Fruit fly (Drosophila melanogaster) whole organism, prepupa: ENCODE measurements around the gene CG7483.

ENCODE experiments used
- Blimp-1 ChIP-seq: fragments of 200-800 bp; sonication (Bioruptor generic); optimal IDR thresholded peaks from 3 replicates; lab custom pipeline; 2017; ENCODE audit warnings: missing biosample characterization, missing genetic modification characterization, mild to moderate bottlenecking, moderate library complexity, missing genetic modification reagents
- CG10669 ChIP-seq: fragments of 200-800 bp; sonication (Bioruptor generic); optimal IDR thresholded peaks from 3 replicates; lab custom pipeline; 2018; ENCODE audit warnings: missing biosample characterization, mild to moderate bottlenecking, missing genetic modification characterization, moderate library complexity
- CG11294 ChIP-seq: fragments of 200-800 bp; sonication (Bioruptor generic); IDR thresholded peaks from 2 replicates; pipeline ENCODE4 v1.3.6; 2022; ENCODE audit warnings: missing biosample characterization, missing genetic modification characterization
- CG11762 ChIP-seq: fragments of 200-800 bp; sonication (Bioruptor generic); optimal IDR thresholded peaks from 3 replicates; lab custom pipeline; 2016; ENCODE audit warnings: missing biosample characterization, missing genetic modification characterization; ENCODE audit not compliant: insufficient read depth
- CG1621 ChIP-seq: fragments of 200-800 bp; sonication (Bioruptor generic); optimal IDR thresholded peaks from 3 replicates; lab custom pipeline; 2018; ENCODE audit warnings: missing biosample characterization, mild to moderate bottlenecking, missing genetic modification characterization
- CG16779 ChIP-seq: fragments of 200-800 bp; sonication (Bioruptor generic); optimal IDR thresholded peaks from 3 replicates; lab custom pipeline; 2017; ENCODE audit warnings: missing biosample characterization, mild to moderate bottlenecking, missing genetic modification characterization
- CG3032 ChIP-seq: fragments of 200-800 bp; optimal IDR thresholded peaks from 2 replicates; lab custom pipeline; 2019; ENCODE audit warnings: missing biosample characterization, mild to moderate bottlenecking, missing genetic modification characterization, moderate library complexity
- CG31627 ChIP-seq: fragments of 200-800 bp; sonication (Bioruptor generic); optimal IDR thresholded peaks from 3 replicates; lab custom pipeline; 2016; ENCODE audit warnings: missing biosample characterization, missing genetic modification characterization
- CG32006 ChIP-seq: fragments of 200-800 bp; sonication (Bioruptor generic); optimal IDR thresholded peaks from 3 replicates; lab custom pipeline; 2017; ENCODE audit warnings: missing biosample characterization, mild to moderate bottlenecking, missing genetic modification characterization
- CG6163 ChIP-seq: fragments of 200-800 bp; sonication (Bioruptor generic); IDR thresholded peaks from 3 replicates; pipeline ENCODE4 v1.3.6; 2022; ENCODE audit warnings: missing biosample characterization, missing genetic modification characterization
- CG6276 ChIP-seq: fragments of 200-800 bp; sonication (Bioruptor generic); optimal IDR thresholded peaks from 2 replicates; lab custom pipeline; 2017; ENCODE audit warnings: missing biosample characterization, mild to moderate bottlenecking, missing genetic modification characterization
- CG6792 ChIP-seq: fragments of 200-800 bp; sonication (Bioruptor generic); optimal IDR thresholded peaks from 3 replicates; lab custom pipeline; 2016; ENCODE audit warnings: missing biosample characterization, missing genetic modification characterization
- CG6808 ChIP-seq: fragments of 200-800 bp; sonication (Bioruptor generic); optimal IDR thresholded peaks from 3 replicates; lab custom pipeline; 2017; ENCODE audit warnings: missing biosample characterization, missing genetic modification characterization, mild to moderate bottlenecking, moderate library complexity, missing genetic modification reagents
- CG7368 ChIP-seq: fragments of 200-800 bp; sonication (Bioruptor generic); optimal IDR thresholded peaks from 3 replicates; lab custom pipeline; 2016; ENCODE audit warnings: missing biosample characterization, missing genetic modification characterization
- CG8119 ChIP-seq: fragments of 200-800 bp; sonication (Bioruptor generic); IDR thresholded peaks from 3 replicates; pipeline ENCODE4 v1.3.6; 2022; ENCODE audit warnings: missing biosample characterization, missing genetic modification characterization
- CG9139 ChIP-seq: fragments of 200-800 bp; sonication (Bioruptor generic); optimal IDR thresholded peaks from 3 replicates; lab custom pipeline; 2017; ENCODE audit warnings: missing biosample characterization, mild to moderate bottlenecking, missing genetic modification characterization
- Eip75B ChIP-seq: fragments of 200-800 bp; sonication (Bioruptor generic); optimal IDR thresholded peaks from 3 replicates; lab custom pipeline; 2016; ENCODE audit warnings: missing biosample characterization, missing genetic modification characterization
- Eip78C ChIP-seq: fragments of 200-800 bp; sonication (Bioruptor generic); peaks from one replicate; lab custom pipeline; 2016; ENCODE audit warnings: missing biosample characterization, missing genetic modification characterization
- Eip93F ChIP-seq: fragments of 200-800 bp; sonication (Bioruptor generic); optimal IDR thresholded peaks from 2 replicates; lab custom pipeline; 2016; ENCODE audit warnings: missing biosample characterization, mild to moderate bottlenecking, missing genetic modification characterization
- Ets96B ChIP-seq: fragments of 200-800 bp; optimal IDR thresholded peaks from 2 replicates; lab custom pipeline; 2019; ENCODE audit warnings: missing biosample characterization, mild to moderate bottlenecking, missing genetic modification characterization, moderate library complexity
- Hr38 ChIP-seq: sonication (Bioruptor generic); optimal IDR thresholded peaks from 2 replicates; lab custom pipeline; 2016; ENCODE audit warnings: missing biosample characterization, missing genetic modification characterization
- Hr39 ChIP-seq: fragments of 200-800 bp; sonication (Bioruptor generic); optimal IDR thresholded peaks from 2 replicates; lab custom pipeline; 2016; ENCODE audit warnings: missing biosample characterization, missing genetic modification characterization
- Hr4 ChIP-seq: fragments of 200-800 bp; sonication (Bioruptor generic); optimal IDR thresholded peaks from 3 replicates; lab custom pipeline; 2016; ENCODE audit warnings: missing biosample characterization, missing genetic modification characterization
- Lpt ChIP-seq: fragments of 200-800 bp; sonication (Bioruptor generic); optimal IDR thresholded peaks from 3 replicates; lab custom pipeline; 2016; ENCODE audit warnings: missing biosample characterization, missing genetic modification characterization
- Met ChIP-seq: fragments of 200-800 bp; sonication (Bioruptor generic); optimal IDR thresholded peaks from 3 replicates; lab custom pipeline; 2016; ENCODE audit warnings: missing biosample characterization, missing genetic modification characterization
- OdsH ChIP-seq: fragments of 200-800 bp; sonication (Bioruptor generic); optimal IDR thresholded peaks from 3 replicates; lab custom pipeline; 2016; ENCODE audit warnings: missing biosample characterization, missing genetic modification characterization
- Sox14 ChIP-seq: fragments of 200-800 bp; sonication (Bioruptor generic); optimal IDR thresholded peaks from 3 replicates; lab custom pipeline; 2016; ENCODE audit warnings: missing biosample characterization, missing genetic modification characterization
- achi ChIP-seq: fragments of 200-800 bp; sonication (Bioruptor generic); optimal IDR thresholded peaks from 3 replicates; lab custom pipeline; 2016; ENCODE audit warnings: missing biosample characterization, missing genetic modification characterization
- acj6 ChIP-seq: fragments of 200-800 bp; sonication (Bioruptor generic); optimal IDR thresholded peaks from 3 replicates; lab custom pipeline; 2016; ENCODE audit warnings: missing biosample characterization, missing genetic modification characterization
- dac ChIP-seq: fragments of 200-800 bp; sonication (Bioruptor generic); optimal IDR thresholded peaks from 2 replicates; lab custom pipeline; 2017; ENCODE audit warnings: missing biosample characterization, mild to moderate bottlenecking, missing genetic modification characterization
- dsx ChIP-seq: fragments of 200-800 bp; optimal IDR thresholded peaks from 3 replicates; lab custom pipeline; 2019; ENCODE audit warnings: missing biosample characterization, mild to moderate bottlenecking, missing genetic modification characterization, moderate library complexity; ENCODE audit not compliant: poor library complexity, severe bottlenecking
- esn ChIP-seq: fragments of 200-800 bp; sonication (Bioruptor generic); optimal IDR thresholded peaks from 2 replicates; lab custom pipeline; 2016; ENCODE audit warnings: missing biosample characterization, mild to moderate bottlenecking, missing genetic modification characterization, moderate library complexity
- fd59A ChIP-seq: fragments of 200-800 bp; sonication (Bioruptor generic); optimal IDR thresholded peaks from 2 replicates; lab custom pipeline; 2017; ENCODE audit warnings: missing biosample characterization, mild to moderate bottlenecking, missing genetic modification characterization, missing genetic modification reagents
- fd85E ChIP-seq: fragments of 200-800 bp; sonication (Bioruptor generic); optimal IDR thresholded peaks from 3 replicates; lab custom pipeline; 2016; ENCODE audit warnings: missing biosample characterization, missing genetic modification characterization
- fkh ChIP-seq: fragments of 200-800 bp; sonication (Bioruptor generic); optimal IDR thresholded peaks from 3 replicates; lab custom pipeline; 2017; ENCODE audit warnings: missing biosample characterization, mild to moderate bottlenecking, missing genetic modification characterization, moderate library complexity
- net ChIP-seq: fragments of 200-800 bp; sonication (Bioruptor generic); optimal IDR thresholded peaks from 3 replicates; lab custom pipeline; 2016; ENCODE audit warnings: missing biosample characterization, missing genetic modification characterization
- pdm3 ChIP-seq: fragments of 200-800 bp; sonication (Bioruptor generic); optimal IDR thresholded peaks from 3 replicates; lab custom pipeline; 2016; ENCODE audit warnings: missing biosample characterization, missing genetic modification characterization
- salr ChIP-seq, 2 experiments: fragments of 200-800 bp; sonication (Bioruptor generic); optimal IDR thresholded peaks; 3 replicates each; lab custom pipeline; 2016 to 2018; ENCODE audit warnings: missing biosample characterization in 2 of 2, missing genetic modification characterization in 2 of 2, mild to moderate bottlenecking in 1 of 2
- topi ChIP-seq: fragments of 200-800 bp; sonication (Bioruptor generic); optimal IDR thresholded peaks from 3 replicates; lab custom pipeline; 2016; ENCODE audit warnings: missing biosample characterization, missing genetic modification characterization
- vri ChIP-seq: fragments of 200-800 bp; sonication (Bioruptor generic); optimal IDR thresholded peaks from 3 replicates; lab custom pipeline; 2016; ENCODE audit warnings: missing biosample characterization, mild to moderate bottlenecking, missing genetic modification characterization

The CG7483 gene

dm6 chr3R:8349449-8350115 lies 36.6 kb downstream of the CG7483 start, which contains the start of gene Atg13 (continued):
- TF ChIP-seq pdm3 (GFP tag; lab: Kevin White, UChicago) (no peak), Eip75B (GFP tag; lab: Kevin White, UChicago) (no peak), CG8119 (GFP tag; lab: Robert Waterston, UW) (peak; percentile 89), Lpt (GFP tag; lab: Kevin White, UChicago) (peak; percentile 60), fd59A (GFP tag; lab: Kevin White, UChicago) (no peak), fd85E (GFP tag; lab: Kevin White, UChicago) (no peak), dac (GFP tag; lab: Kevin White, UChicago) (no peak), dsx (GFP tag; lab: Kevin White, UChicago) (no peak), CG6792 (GFP tag; lab: Kevin White, UChicago) (no peak), net (GFP tag; lab: Kevin White, UChicago) (no peak), Hr4 (GFP tag; lab: Kevin White, UChicago) (no peak), esn (GFP tag; lab: Kevin White, UChicago) (peak; percentile 32), Hr39 (no peak), CG32006 (GFP tag; lab: Kevin White, UChicago) (no peak), Ets96B (tag; lab: Kevin White, UChicago) (peak; percentile 46), CG6163 (GFP tag; lab: Robert Waterston, UW) (peak; percentile 72), Sox14 (peak; percentile 78), Eip93F (GFP tag; lab: Kevin White, UChicago) (no peak), CG7368 (GFP tag; lab: Kevin White, UChicago) (no peak), acj6 (no peak), CG16779 (no peak), CG3032 (tag; lab: Kevin White, UChicago) (peak; percentile 33), Blimp-1 (GFP tag; lab: Kevin White, UChicago) (peak; percentile 26), topi (GFP tag; lab: Kevin White, UChicago) (no peak), Met (GFP tag; lab: Kevin White, UChicago) (no peak), CG6276 (GFP tag; lab: Kevin White, UChicago) (peak; percentile 94)

dm6 chr3R:8352961-8353728 lies 40.1 kb downstream of the CG7483 start:
- TF ChIP-seq Eip78C (GFP tag; lab: Kevin White, UChicago) (peak; percentile 43), fkh (GFP tag; lab: Kevin White, UChicago) (peak; percentile 45), CG10669 (GFP tag; lab: Kevin White, UChicago) (no peak), net (GFP tag; lab: Kevin White, UChicago) (peak; percentile 51), vri (GFP tag; lab: Kevin White, UChicago) (peak; percentile 90)

dm6 chr3R:8353994-8354393 lies 41.0 kb downstream of the CG7483 start:
- no peak for TF ChIP-seq OdsH (GFP tag; lab: Kevin White, UChicago)
- no peak for TF ChIP-seq CG1621 (tag; lab: Kevin White, UChicago)
- TF ChIP-seq achi (GFP tag; lab: Kevin White, UChicago), result no peak
- TF ChIP-seq CG3032 (tag; lab: Kevin White, UChicago), result no peak
- no peak for TF ChIP-seq CG32006 (GFP tag; lab: Kevin White, UChicago)
- no peak for TF ChIP-seq Hr4 (GFP tag; lab: Kevin White, UChicago)
- TF ChIP-seq Hr38, result no peak
- TF ChIP-seq fkh (GFP tag; lab: Kevin White, UChicago), result no peak
- TF ChIP-seq salr (GFP tag; optimal IDR thresholded peaks at IDR 0.05; lab: Kevin White, UChicago), result no peak
- no peak for TF ChIP-seq CG9139 (GFP tag; lab: Kevin White, UChicago)
- no peak for TF ChIP-seq CG6808
- TF ChIP-seq CG11762 (GFP tag; lab: Kevin White, UChicago), result no peak
- TF ChIP-seq CG6276 (GFP tag; lab: Kevin White, UChicago), result no peak
- TF ChIP-seq CG11294, result no peak
- no peak for TF ChIP-seq pdm3 (GFP tag; lab: Kevin White, UChicago)
- no peak for TF ChIP-seq fd59A (GFP tag; lab: Kevin White, UChicago)
- TF ChIP-seq CG8119 (GFP tag; lab: Robert Waterston, UW), result no peak
- TF ChIP-seq CG7368 (GFP tag; lab: Kevin White, UChicago), result no peak
- no peak for TF ChIP-seq CG31627 (GFP tag; lab: Kevin White, UChicago)
- TF ChIP-seq Blimp-1 (GFP tag; lab: Kevin White, UChicago), result no peak
